Fruit fly (Drosophila melanogaster) whole organism, embryonic: ENCODE measurements around the gene CG15212.

Experiments used
- Abd-B ChIP-seq: fragments of 200-800 bp; sonication (Bioruptor generic); optimal IDR thresholded peaks from 2 replicates; lab custom pipeline; 2018; ENCODE audit warnings: missing biosample characterization, mild to moderate bottlenecking, missing genetic modification characterization, moderate library complexity
- BEAF-32 ChIP-seq: fragments of 200-800 bp; sonication (Bioruptor generic); optimal IDR thresholded peaks from 3 replicates; lab custom pipeline; 2017; ENCODE audit warnings: missing biosample characterization, missing genetic modification characterization, mild to moderate bottlenecking, moderate library complexity, missing genetic modification reagents
- C15 ChIP-seq: fragments of 200-800 bp; sonication (Bioruptor generic); IDR thresholded peaks from 3 replicates; pipeline ENCODE4 v1.3.6; 2022; ENCODE audit warnings: missing biosample characterization, missing genetic modification characterization
- CG10147 ChIP-seq: fragments of 200-800 bp; sonication (Bioruptor generic); optimal IDR thresholded peaks from 2 replicates; lab custom pipeline; 2019; ENCODE audit warnings: missing biosample characterization, mild to moderate bottlenecking, missing genetic modification characterization, moderate library complexity
- CG11085 ChIP-seq: fragments of 200-800 bp; sonication (Bioruptor generic); IDR thresholded peaks from 2 replicates; pipeline ENCODE4 v1.3.6; 2022; ENCODE audit warnings: missing biosample characterization, missing genetic modification characterization
- CG11723 ChIP-seq: fragments of 200-800 bp; sonication (Bioruptor generic); optimal IDR thresholded peaks from 2 replicates; lab custom pipeline; 2017; ENCODE audit warnings: missing biosample characterization, mild to moderate bottlenecking, missing genetic modification characterization
- CG12236 ChIP-seq: fragments of 200-800 bp; sonication (Bioruptor generic); optimal IDR thresholded peaks from 2 replicates; lab custom pipeline; 2016; ENCODE audit warnings: missing biosample characterization, missing genetic modification characterization
- CG1233 ChIP-seq: fragments of 200-800 bp; sonication (Bioruptor generic); optimal IDR thresholded peaks from 4 replicates; lab custom pipeline; 2018; ENCODE audit warnings: missing biosample characterization, mild to moderate bottlenecking, missing genetic modification characterization
- CG12769 ChIP-seq: fragments of 200-800 bp; sonication (Bioruptor generic); optimal IDR thresholded peaks from 2 replicates; lab custom pipeline; 2019; ENCODE audit warnings: missing biosample characterization, mild to moderate bottlenecking, missing genetic modification characterization, moderate library complexity
- CG13287 ChIP-seq: fragments of 200-800 bp; sonication (Bioruptor generic); IDR thresholded peaks from 2 replicates; pipeline ENCODE4 v1.3.6; 2022; ENCODE audit warnings: missing biosample characterization, missing genetic modification characterization; ENCODE audit not compliant: partially characterized antibody
- CG13624 ChIP-seq: fragments of 200-800 bp; sonication (Bioruptor generic); optimal IDR thresholded peaks from 2 replicates; lab custom pipeline; 2016; ENCODE audit warnings: missing biosample characterization, missing genetic modification characterization
- CG13894 ChIP-seq: fragments of 200-800 bp; sonication (Bioruptor generic); optimal IDR thresholded peaks from 3 replicates; lab custom pipeline; 2018; ENCODE audit warnings: missing biosample characterization, mild to moderate bottlenecking, missing genetic modification characterization, moderate library complexity
- CG14965 ChIP-seq: fragments of 200-800 bp; sonication (Bioruptor generic); optimal IDR thresholded peaks from 2 replicates; lab custom pipeline; 2016; ENCODE audit warnings: missing biosample characterization, missing genetic modification characterization, borderline replicate concordance
- CG1603 ChIP-seq: fragments of 200-800 bp; sonication (Bioruptor generic); optimal IDR thresholded peaks from 2 replicates; lab custom pipeline; 2019; ENCODE audit warnings: missing biosample characterization, mild to moderate bottlenecking, missing genetic modification characterization, moderate library complexity
- CG16815 ChIP-seq: fragments of 200-800 bp; sonication (Bioruptor generic); optimal IDR thresholded peaks from 3 replicates; lab custom pipeline; 2017; ENCODE audit warnings: missing biosample characterization, mild to moderate bottlenecking, missing genetic modification characterization
- CG2202 ChIP-seq: fragments of 200-800 bp; sonication (Bioruptor generic); optimal IDR thresholded peaks from 2 replicates; lab custom pipeline; 2018; ENCODE audit warnings: missing biosample characterization, mild to moderate bottlenecking, missing genetic modification characterization
- CG3163 ChIP-seq: fragments of 200-800 bp; sonication (Bioruptor generic); optimal IDR thresholded peaks from 3 replicates; lab custom pipeline; 2016; ENCODE audit warnings: missing biosample characterization, missing genetic modification characterization
- CG4328 ChIP-seq: fragments of 200-800 bp; sonication (Bioruptor generic); optimal IDR thresholded peaks from 3 replicates; lab custom pipeline; 2017; ENCODE audit warnings: missing biosample characterization, missing genetic modification reagents, missing genetic modification characterization
- CG7271 ChIP-seq: fragments of 200-800 bp; sonication (Bioruptor generic); optimal IDR thresholded peaks from 2 replicates; lab custom pipeline; 2018; ENCODE audit warnings: missing biosample characterization, mild to moderate bottlenecking, missing genetic modification characterization, moderate library complexity
- Dad ChIP-seq: fragments of 200-800 bp; sonication (Bioruptor generic); optimal IDR thresholded peaks from 3 replicates; lab custom pipeline; 2016; ENCODE audit warnings: missing biosample characterization, missing genetic modification characterization
- Dll ChIP-seq: fragments of 200-800 bp; sonication (Bioruptor generic); IDR thresholded peaks from 4 replicates; pipeline ENCODE4 v1.3.6; 2022; ENCODE audit warnings: missing biosample characterization, missing genetic modification characterization; ENCODE audit not compliant: partially characterized antibody
- Dp ChIP-seq: fragments of 200-800 bp; sonication (Bioruptor generic); optimal IDR thresholded peaks from 2 replicates; lab custom pipeline; 2018; ENCODE audit warnings: missing biosample characterization, mild to moderate bottlenecking, missing genetic modification characterization, moderate library complexity
- Dref ChIP-seq: fragments of 200-800 bp; sonication (Bioruptor generic); IDR thresholded peaks from 2 replicates; pipeline ENCODE4 v1.3.6; 2022; ENCODE audit warnings: missing biosample characterization, missing genetic modification characterization
- E2f2 ChIP-seq: fragments of 200-800 bp; sonication (Bioruptor generic); IDR thresholded peaks from 2 replicates; pipeline ENCODE4 v1.3.6; 2022; ENCODE audit warnings: missing biosample characterization, missing genetic modification characterization
- Eip74EF ChIP-seq, 2 experiments: fragments of 200-800 bp in 1 of 2; fragments of >200 bp in 1 of 2; sonication (Bioruptor generic) in 1 of 2; optimal IDR thresholded peaks; 2 replicates each; lab custom pipeline; 2017 to 2019; ENCODE audit warnings: missing biosample characterization in 2 of 2, missing genetic modification characterization in 2 of 2, mild to moderate bottlenecking in 1 of 2, moderate library complexity in 1 of 2
- Ets65A ChIP-seq: fragments of 200-800 bp; sonication (Bioruptor generic); peaks from one replicate; lab custom pipeline; 2016; ENCODE audit warnings: missing biosample characterization, missing genetic modification characterization
- Ets97D ChIP-seq: fragments of 200-800 bp; sonication (Bioruptor generic); optimal IDR thresholded peaks from 3 replicates; lab custom pipeline; 2016; ENCODE audit warnings: missing biosample characterization, missing genetic modification characterization
- Gsc ChIP-seq: fragments of 200-800 bp; sonication (Bioruptor generic); IDR thresholded peaks from 2 replicates; pipeline ENCODE4 v1.3.6; 2022; ENCODE audit warnings: missing biosample characterization, missing genetic modification characterization
- MBD-R2 ChIP-seq: fragments of 200-800 bp; sonication (Bioruptor generic); IDR thresholded peaks from 2 replicates; pipeline ENCODE4 v1.3.6; 2022; ENCODE audit warnings: missing biosample characterization, missing genetic modification characterization
- Med ChIP-seq: fragments of 200-800 bp; sonication (Bioruptor generic); peaks from one replicate; lab custom pipeline; 2016; ENCODE audit warnings: missing biosample characterization, missing genetic modification characterization, mild to moderate bottlenecking, inconsistent platforms, moderate library complexity
- NC2α ChIP-seq: fragments of 200-800 bp; sonication (Bioruptor generic); optimal IDR thresholded peaks from 2 replicates; lab custom pipeline; 2016; ENCODE audit warnings: missing biosample characterization, missing genetic modification characterization
- NK7.1 ChIP-seq: fragments of 200-800 bp; sonication (Bioruptor generic); optimal IDR thresholded peaks from 3 replicates; lab custom pipeline; 2016; ENCODE audit warnings: missing biosample characterization, missing genetic modification characterization
- Nf-YB ChIP-seq: fragments of 200-800 bp; sonication (Bioruptor generic); optimal IDR thresholded peaks from 3 replicates; lab custom pipeline; 2019; ENCODE audit warnings: missing biosample characterization, mild to moderate bottlenecking, missing genetic modification characterization, moderate library complexity
- Pdp1 ChIP-seq, 2 experiments: fragments of 200-800 bp; sonication (Bioruptor generic); optimal IDR thresholded peaks; 3 replicates each; lab custom pipeline; 2016; ENCODE audit warnings: missing biosample characterization in 2 of 2, missing genetic modification characterization in 2 of 2, mild to moderate bottlenecking in 1 of 2, moderate library complexity in 1 of 2
- Rfx ChIP-seq: fragments of 200-800 bp; sonication (Bioruptor generic); IDR thresholded peaks from 2 replicates; pipeline ENCODE4 v1.3.6; 2022; ENCODE audit warnings: missing biosample characterization, missing genetic modification characterization
- Side ChIP-seq: fragments of 200-800 bp; sonication (Bioruptor generic); optimal IDR thresholded peaks from 2 replicates; lab custom pipeline; 2016; ENCODE audit warnings: missing biosample characterization, missing genetic modification characterization
- ash1 ChIP-seq: fragments of 200-800 bp; sonication (Bioruptor generic); optimal IDR thresholded peaks from 2 replicates; lab custom pipeline; 2018; ENCODE audit warnings: missing biosample characterization, mild to moderate bottlenecking, missing genetic modification characterization
- bcd ChIP-seq: fragments of 200-800 bp; sonication (Bioruptor generic); optimal IDR thresholded peaks from 2 replicates; lab custom pipeline; 2017; ENCODE audit warnings: missing biosample characterization, mild to moderate bottlenecking, missing genetic modification characterization
- croc ChIP-seq: fragments of 200-800 bp; sonication (Bioruptor generic); conservative IDR thresholded peaks from 3 replicates; pipeline ENCODE4 v1.3.6; 2022; ENCODE audit warnings: missing biosample characterization, missing genetic modification characterization
- esg ChIP-seq: fragments of 200-800 bp; sonication (Bioruptor generic); conservative IDR thresholded peaks from 2 replicates; pipeline ENCODE4 v1.3.6; 2022; ENCODE audit warnings: missing biosample characterization, missing genetic modification characterization
- fd96Cb ChIP-seq: fragments of 200-800 bp; sonication (Bioruptor generic); optimal IDR thresholded peaks from 2 replicates; lab custom pipeline; 2018; ENCODE audit warnings: missing biosample characterization, mild to moderate bottlenecking, missing genetic modification characterization, moderate library complexity
- ftz-f1 ChIP-seq: fragments of 200-800 bp; sonication (Bioruptor generic); optimal IDR thresholded peaks from 2 replicates; lab custom pipeline; 2016; ENCODE audit warnings: missing biosample characterization, missing genetic modification characterization
- insv ChIP-seq, 2 experiments: fragments of 200-800 bp; sonication (Bioruptor generic); optimal IDR thresholded peaks; 3 replicates each; lab custom pipeline; 2016 to 2018; ENCODE audit warnings: missing biosample characterization in 2 of 2, missing genetic modification characterization in 2 of 2
- knrl ChIP-seq: fragments of 200-800 bp; sonication (Bioruptor generic); IDR thresholded peaks from 3 replicates; pipeline ENCODE4 v1.3.6; 2022; ENCODE audit warnings: missing biosample characterization, missing genetic modification characterization; ENCODE audit not compliant: partially characterized antibody
- phol ChIP-seq: fragments of 200-800 bp; sonication (Bioruptor generic); optimal IDR thresholded peaks from 3 replicates; lab custom pipeline; 2018; ENCODE audit warnings: missing biosample characterization, mild to moderate bottlenecking, missing genetic modification characterization, moderate library complexity
- sens-2 ChIP-seq: fragments of 200-800 bp; sonication (Bioruptor generic); IDR thresholded peaks from 2 replicates; pipeline ENCODE4 v1.3.6; 2022; ENCODE audit warnings: missing biosample characterization, missing genetic modification characterization
- stwl ChIP-seq: fragments of 200-800 bp; sonication (Bioruptor generic); optimal IDR thresholded peaks from 3 replicates; lab custom pipeline; 2018; ENCODE audit warnings: missing biosample characterization, mild to moderate bottlenecking, missing genetic modification characterization, moderate library complexity

Gene CG15212

DNA sequence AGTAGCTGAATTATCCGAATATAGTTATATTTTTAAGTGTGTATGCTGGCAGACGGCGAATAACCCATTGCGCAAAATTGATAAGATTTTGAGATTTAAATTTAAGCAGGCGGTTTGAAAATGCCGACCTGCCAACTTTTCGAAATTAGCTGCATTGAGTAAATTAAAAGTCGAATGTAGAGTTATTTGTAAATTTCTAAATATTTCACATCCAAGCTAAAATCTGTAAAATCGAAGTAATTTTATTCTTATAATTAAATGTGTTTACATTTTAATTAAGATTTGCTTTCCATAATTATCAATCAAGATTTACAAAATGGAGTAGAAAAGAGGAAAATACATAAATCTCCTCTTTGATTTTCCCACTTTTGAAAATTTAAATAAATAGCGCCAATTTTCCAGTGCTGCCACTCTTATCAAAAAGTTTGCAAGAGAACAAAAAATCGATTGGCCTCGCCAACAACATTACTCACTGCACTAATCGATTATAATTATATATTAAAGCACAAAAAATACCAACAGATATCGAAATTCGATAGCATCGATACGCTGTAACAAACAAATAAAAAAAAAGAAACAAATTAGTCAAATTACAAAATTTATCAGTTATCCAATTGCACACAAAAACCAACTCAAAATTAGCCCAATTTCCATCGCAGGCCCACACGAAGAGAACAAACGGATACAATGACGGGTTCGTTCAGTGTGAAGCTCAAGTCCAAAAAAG is 2.5 kb downstream of the CG15212 start, which contains the start of gene Yod1 (continued):
- TF ChIP-seq CG12236 (GFP tag; lab: Kevin White, UChicago) (no peak), Side (GFP tag; lab: Kevin White, UChicago) (no peak), NC2α (no peak), Gsc (GFP tag; lab: Robert Waterston, UW) (no peak), CG1603 (tag; lab: Kevin White, UChicago) (no peak), CG4328 (GFP tag; lab: Kevin White, UChicago) (no peak), C15 (GFP tag; lab: Robert Waterston, UW) (no peak), ftz-f1 (GFP tag; lab: Kevin White, UChicago) (no peak)

DNA sequence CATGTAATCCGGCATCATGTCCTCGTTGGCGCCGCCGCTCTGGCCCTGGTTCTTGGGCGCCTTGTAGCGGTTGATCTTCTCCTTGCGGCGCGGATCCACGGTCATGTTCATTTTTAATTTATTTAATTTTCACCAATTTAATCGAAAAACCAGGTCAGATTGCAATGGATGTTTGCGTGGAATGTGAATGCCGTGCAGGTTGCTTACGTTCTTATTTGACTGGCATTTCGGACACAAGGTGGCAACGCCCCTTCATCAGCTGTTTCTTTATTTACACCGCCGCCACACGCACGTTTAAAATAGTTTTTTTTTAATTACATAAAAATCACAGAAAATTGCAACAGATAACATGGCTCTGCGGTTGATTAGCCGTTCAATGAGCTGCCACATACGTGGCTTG is 4.8 kb downstream of the CG15212 start, which contains the start of the genes CG10674 and CG4611:
Gene CG10674 (minus strand): TSS at position 170 of the 400 bp plus-strand sequence.
Gene CG4611 (plus strand): TSS at position 254 of the 400 bp plus-strand sequence.
- TF ChIP-seq Pdp1 (GFP tag; optimal IDR thresholded peaks at IDR 0.05; lab: Kevin White, UChicago) (peak in 1 of 2 experiments; percentile 56), Rfx (GFP tag; lab: Robert Waterston, UW) (peak; percentile 24; the same call in 1 of the 2 replicates), Ets97D (peak; percentile 26), stwl (tag; lab: Kevin White, UChicago) (peak; percentile 39), CG16815 (GFP tag; lab: Kevin White, UChicago) (no peak), fd96Cb (tag; lab: Kevin White, UChicago) (no peak), Dad (peak; percentile 13), CG7271 (tag; lab: Kevin White, UChicago) (no peak), CG3163 (no peak), CG13624 (GFP tag; lab: Kevin White, UChicago) (peak; percentile 6), CG13894 (tag; lab: Kevin White, UChicago) (no peak), E2f2 (GFP tag; lab: Robert Waterston, UW) (peak; percentile 65), esg (GFP tag; lab: Robert Waterston, UW) (no peak), Med (GFP tag; lab: Kevin White, UChicago) (peak; percentile 70), MBD-R2 (GFP tag; lab: Robert Waterston, UW) (peak; percentile 97), phol (tag; lab: Kevin White, UChicago) (peak; percentile 27), CG14965 (GFP tag; lab: Kevin White, UChicago) (no peak), NK7.1 (GFP tag; lab: Kevin White, UChicago) (no peak), BEAF-32 (GFP tag; lab: Kevin White, UChicago) (peak; percentile 27), CG2202 (tag; lab: Kevin White, UChicago) (no peak), ash1 (no peak), Eip74EF (GFP tag; optimal IDR thresholded peaks at IDR 0.05; lab: Kevin White, UChicago) (no peak), sens-2 (GFP tag; lab: Robert Waterston, UW) (no peak), CG10147 (GFP tag; lab: Kevin White, UChicago) (no peak), bcd (no peak), croc (GFP tag; lab: Robert Waterston, UW) (no peak), CG13287 (GFP tag; lab: Robert Waterston, UW) (peak; percentile 39), Dll (GFP tag; lab: Robert Waterston, UW) (0 out of 4 replicates have a peak, but pooled peaks have one; percentile 42), Nf-YB (GFP tag; lab: Kevin White, UChicago) (no peak), Dp (GFP tag; lab: Kevin White, UChicago) (peak; percentile 56), Dref (GFP tag; lab: Robert Waterston, UW) (0 out of 2 replicates have a peak, but pooled peaks have one; percentile 29), CG11723 (no peak), Abd-B (GFP tag; lab: Kevin White, UChicago) (no peak), knrl (GFP tag; lab: Robert Waterston, UW) (peak; percentile 30; the same call in 1 of the 3 replicates), insv (GFP tag; optimal IDR thresholded peaks at IDR 0.05; lab: Kevin White, UChicago) (peak in 1 of 2 experiments; percentile 84), CG11085 (no peak), Ets65A (GFP tag; lab: Kevin White, UChicago) (no peak), CG1233 (GFP tag; lab: Kevin White, UChicago) (no peak), CG12769 (tag; lab: Kevin White, UChicago) (no peak)
